Fruit fly (Drosophila melanogaster): Measurements from ENCODE around the gene CG3819.

CG3819 gene

DNA sequence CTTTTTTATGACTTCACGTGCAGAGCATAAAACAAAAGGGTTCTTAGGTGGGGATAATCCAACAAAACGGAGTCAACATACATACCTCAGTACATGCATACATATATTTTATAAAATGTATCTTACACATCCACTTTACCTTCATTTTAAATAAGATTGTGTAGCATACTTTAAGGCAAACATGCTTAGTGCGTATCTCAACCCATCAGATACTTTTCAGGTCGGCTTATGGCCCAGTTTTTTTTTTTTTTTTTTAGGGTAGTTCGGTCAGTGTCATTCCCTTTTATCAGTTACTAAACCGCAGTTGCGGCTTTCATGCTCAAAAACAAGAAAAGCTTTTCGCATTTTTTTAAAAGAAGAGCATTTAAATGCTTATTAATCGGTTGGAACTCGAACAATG, 29.9 kb downstream of the CG3819 start, which contains the start of gene NijB (continued):
- TF ChIP-seq H2.0 (GFP tag; IDR thresholded peaks at IDR 0.05) (no peak), btn (GFP tag; optimal IDR thresholded peaks at IDR 0.05) (no peak), D19A (tag; optimal IDR thresholded peaks at IDR 0.05) (peak; percentile 32), sens (GFP tag) (peak; percentile 71), hth (optimal IDR thresholded peaks at IDR 0.05) (no peak), CG32772 (GFP tag; IDR thresholded peaks at IDR 0.05) (no peak), CG17359 (tag; optimal IDR thresholded peaks at IDR 0.05) (peak; percentile 63), CG4360 (GFP tag; IDR thresholded peaks at IDR 0.05) (no peak), CG17802 (tag; optimal IDR thresholded peaks at IDR 0.05) (no peak), vnd (GFP tag; IDR thresholded peaks at IDR 0.05; ENCODE audit: partially characterized antibody) (no peak), Drgx (GFP tag; IDR thresholded peaks at IDR 0.05) (no peak), pfk (GFP tag; optimal IDR thresholded peaks at IDR 0.05) (no peak), CG42726 (GFP tag; IDR thresholded peaks at IDR 0.05; ENCODE audit: partially characterized antibody) (no peak), chm (GFP tag; IDR thresholded peaks at IDR 0.05) (no peak), slbo (GFP tag; IDR thresholded peaks at IDR 0.05) (no peak), CG17912 (GFP tag; optimal IDR thresholded peaks at IDR 0.05) (no peak), Dad (GFP tag; optimal IDR thresholded peaks at IDR 0.05) (no peak), unpg (GFP tag; optimal IDR thresholded peaks at IDR 0.05) (no peak), br (optimal IDR thresholded peaks at IDR 0.05) (no peak), chinmo (GFP tag; IDR thresholded peaks at IDR 0.05; ENCODE audit: partially characterized antibody) (0 out of 4 replicates have a peak, but pooled peaks have one; percentile 30), gcm2 (GFP tag; optimal IDR thresholded peaks at IDR 0.05) (no peak), Vsx1 (GFP tag; optimal IDR thresholded peaks at IDR 0.05) (no peak), NFAT (GFP tag; IDR thresholded peaks at IDR 0.05) (no peak), Med (GFP tag) (peak; percentile 44), CG30431 (GFP tag; optimal IDR thresholded peaks at IDR 0.05) (no peak), Stat92E (GFP tag; optimal IDR thresholded peaks at IDR 0.05) (no peak), sd (tag; optimal IDR thresholded peaks at IDR 0.05) (peak; percentile 30), emc (GFP tag; optimal IDR thresholded peaks at IDR 0.05) (no peak), zfh2 (GFP tag; optimal IDR thresholded peaks at IDR 0.05) (no peak), Pdp1 (GFP tag; optimal IDR thresholded peaks at IDR 0.05) (peak in 1 of 2 experiments; percentile 60), pzg (GFP tag; optimal IDR thresholded peaks at IDR 0.05) (no peak), Ada2b (GFP tag; IDR thresholded peaks at IDR 0.05) (no peak), CG12071 (GFP tag; optimal IDR thresholded peaks at IDR 0.05) (no peak), Lhr (GFP tag; optimal IDR thresholded peaks at IDR 0.05) (peak; percentile 23), seq (GFP tag; IDR thresholded peaks at IDR 0.05) (no peak), CTCF (GFP tag; optimal IDR thresholded peaks at IDR 0.05) (peak; percentile 11), Oaz (GFP tag; IDR thresholded peaks at IDR 0.05) (no peak), CG9727 (GFP tag; optimal IDR thresholded peaks at IDR 0.05) (no peak), CG12219 (GFP tag; optimal IDR thresholded peaks at IDR 0.05) (no peak), sens-2 (GFP tag; IDR thresholded peaks at IDR 0.05) (no peak), gsb (GFP tag; IDR thresholded peaks at IDR 0.05) (no peak), chn (GFP tag; optimal IDR thresholded peaks at IDR 0.05) (no peak), CG1792 (GFP tag; optimal IDR thresholded peaks at IDR 0.05) (no peak), zfh1 (GFP tag; IDR thresholded peaks at IDR 0.05) (no peak), CG34376 (GFP tag; optimal IDR thresholded peaks at IDR 0.05) (peak; percentile 12), zf30C (GFP tag; optimal IDR thresholded peaks at IDR 0.05) (no peak), CG30020 (tag; optimal IDR thresholded peaks at IDR 0.05) (no peak), toy (GFP tag; IDR thresholded peaks at IDR 0.05) (no peak), E2f2 (GFP tag; IDR thresholded peaks at IDR 0.05) (peak; percentile 12; the same call in 1 of the 2 replicates), Dfd (GFP tag; optimal IDR thresholded peaks at IDR 0.05) (no peak), Poxn (GFP tag; IDR thresholded peaks at IDR 0.05) (no peak), GATAe (GFP tag; conservative IDR thresholded peaks at IDR 0.05) (no peak), CG8765 (GFP tag; IDR thresholded peaks at IDR 0.05) (no peak), Six4 (GFP tag; optimal IDR thresholded peaks at IDR 0.05) (no peak)

Data from whole organism, embryonic.